Worm (Caenorhabditis elegans) whole organism, mixed stage, embryonic: ENCODE measurements around the gene ZC239.22.

Experiments used
- M03D4.4 ChIP-seq: sonication (generic microtip); optimal IDR thresholded peaks from 2 replicates; lab custom pipeline; 2017; ENCODE audit warnings: mild to moderate bottlenecking, missing genetic modification characterization, missing compliant biosample characterization
- blmp-1 ChIP-seq: fragments of 150-350 bp; optimal IDR thresholded peaks from 2 replicates; lab custom pipeline; 2014; ENCODE audit warnings: missing biosample characterization, missing genetic modification characterization
- ces-1 ChIP-seq: fragments of 150-350 bp; optimal IDR thresholded peaks from 2 replicates; lab custom pipeline; 2014; ENCODE audit warnings: missing biosample characterization, missing genetic modification reagents, missing genetic modification characterization
- drap-1 ChIP-seq: fragments of 200-800 bp; sonication (Bioruptor generic); optimal IDR thresholded peaks from 3 replicates; lab custom pipeline; 2018; ENCODE audit warnings: mild to moderate bottlenecking, missing genetic modification characterization, missing compliant biosample characterization
- elt-3 ChIP-seq: fragments of 150-350 bp; optimal IDR thresholded peaks from 2 replicates; lab custom pipeline; 2014; ENCODE audit warnings: missing biosample characterization, missing genetic modification characterization
- flh-1 ChIP-seq: fragments of 200-800 bp; sonication (Bioruptor generic); optimal IDR thresholded peaks from 2 replicates; lab custom pipeline; 2018; ENCODE audit warnings: mild to moderate bottlenecking, missing genetic modification characterization, moderate library complexity, missing compliant biosample characterization
- lsy-2 ChIP-seq: fragments of 150-350 bp; optimal IDR thresholded peaks from 2 replicates; lab custom pipeline; 2014; ENCODE audit warnings: missing biosample characterization, missing genetic modification characterization
- mep-1 ChIP-seq: fragments of 150-350 bp; optimal IDR thresholded peaks from 2 replicates; lab custom pipeline; 2017; ENCODE audit warnings: missing biosample characterization, missing genetic modification reagents, missing genetic modification characterization, inconsistent platforms
- nhr-28 ChIP-seq: fragments of 150-350 bp; optimal IDR thresholded peaks from 2 replicates; lab custom pipeline; 2014; ENCODE audit warnings: missing biosample characterization, missing genetic modification characterization
- snpc-4 ChIP-seq: fragments of 150-350 bp; optimal IDR thresholded peaks from 2 replicates; lab custom pipeline; 2014; ENCODE audit warnings: missing biosample characterization, missing genetic modification characterization
- unc-120 ChIP-seq: sonication (generic microtip); optimal IDR thresholded peaks from 2 replicates; lab custom pipeline; 2017; ENCODE audit warnings: missing genetic modification characterization, missing compliant biosample characterization; ENCODE audit not compliant: poor library complexity, severe bottlenecking
- unc-62 ChIP-seq: fragments of 150-350 bp; optimal IDR thresholded peaks from 2 replicates; lab custom pipeline; 2014; ENCODE audit warnings: missing biosample characterization, missing genetic modification reagents, missing genetic modification characterization
- ztf-11 ChIP-seq: fragments of 150-350 bp; optimal IDR thresholded peaks from 2 replicates; lab custom pipeline; 2014; ENCODE audit warnings: missing biosample characterization, missing genetic modification characterization

- TF ChIP-seq nhr-28 (tag; lab: Kevin White, UChicago) (no peak), drap-1 (no peak), lsy-2 (tag; lab: Kevin White, UChicago) (no peak), unc-62 (GFP tag; lab: Kevin White, UChicago) (no peak), ztf-11 (tag; lab: Kevin White, UChicago) (no peak), flh-1 (GFP tag; lab: Kevin White, UChicago) (no peak), elt-3 (no peak), mep-1 (tag; lab: Kevin White, UChicago) (no peak), snpc-4 (tag; lab: Kevin White, UChicago) (no peak), M03D4.4 (tag; lab: Kevin White, UChicago) (no peak), unc-120 (no peak), blmp-1 (tag; lab: Kevin White, UChicago) (no peak), ces-1 (GFP tag; lab: Kevin White, UChicago) (no peak)
Observed at ce11 chrII:3196966-3197365, 23.7 kb downstream of the ZC239.22 start, which contains the start of gene gcy-15.
